Fruit fly (Drosophila melanogaster) whole organism, embryonic: ENCODE measurements around the gene CG7627.

Experiments used
- B-H2 ChIP-seq: fragments of 200-800 bp; sonication (Bioruptor generic); optimal IDR thresholded peaks from 2 replicates; lab custom pipeline; 2018; ENCODE audit warnings: missing biosample characterization, mild to moderate bottlenecking, missing genetic modification characterization
- CG10321 ChIP-seq: fragments of 200-800 bp; sonication (Bioruptor generic); IDR thresholded peaks from 2 replicates; pipeline ENCODE4 v1.3.6; 2022; ENCODE audit warnings: missing biosample characterization, missing genetic modification characterization
- CG11560 ChIP-seq: fragments of 200-800 bp; sonication (Bioruptor generic); IDR thresholded peaks from 3 replicates; pipeline ENCODE4 v1.3.6; 2022; ENCODE audit warnings: missing biosample characterization, missing genetic modification characterization
- CG12744 ChIP-seq: fragments of 200-800 bp; sonication (Bioruptor generic); optimal IDR thresholded peaks from 2 replicates; lab custom pipeline; 2016; ENCODE audit warnings: missing biosample characterization, missing genetic modification characterization
- CG12769 ChIP-seq: fragments of 200-800 bp; sonication (Bioruptor generic); optimal IDR thresholded peaks from 2 replicates; lab custom pipeline; 2019; ENCODE audit warnings: missing biosample characterization, mild to moderate bottlenecking, missing genetic modification characterization, moderate library complexity
- CG14965 ChIP-seq: fragments of 200-800 bp; sonication (Bioruptor generic); optimal IDR thresholded peaks from 2 replicates; lab custom pipeline; 2016; ENCODE audit warnings: missing biosample characterization, missing genetic modification characterization, borderline replicate concordance
- CG15601 ChIP-seq: fragments of 200-800 bp; sonication (Bioruptor generic); optimal IDR thresholded peaks from 3 replicates; lab custom pipeline; 2019; ENCODE audit warnings: missing biosample characterization, mild to moderate bottlenecking, missing genetic modification characterization, moderate library complexity
- CG16863 ChIP-seq: fragments of 200-800 bp; sonication (Bioruptor generic); optimal IDR thresholded peaks from 3 replicates; lab custom pipeline; 2016; ENCODE audit warnings: missing biosample characterization, missing genetic modification characterization
- CG17186 ChIP-seq: fragments of 200-800 bp; sonication (Bioruptor generic); optimal IDR thresholded peaks from 3 replicates; lab custom pipeline; 2017; ENCODE audit warnings: missing biosample characterization, missing genetic modification reagents, missing genetic modification characterization
- CG17359 ChIP-seq: fragments of 200-800 bp; sonication (Bioruptor generic); optimal IDR thresholded peaks from 3 replicates; lab custom pipeline; 2018; ENCODE audit warnings: missing biosample characterization, mild to moderate bottlenecking, missing genetic modification characterization, moderate library complexity
- CG17829 ChIP-seq: fragments of 200-800 bp; optimal IDR thresholded peaks from 2 replicates; lab custom pipeline; 2019; ENCODE audit warnings: missing biosample characterization, mild to moderate bottlenecking, missing genetic modification characterization, moderate library complexity
- CG1832 ChIP-seq: fragments of 200-800 bp; sonication (Bioruptor generic); optimal IDR thresholded peaks from 2 replicates; lab custom pipeline; 2017; ENCODE audit warnings: missing biosample characterization, mild to moderate bottlenecking, missing genetic modification characterization, inconsistent platforms
- CG2678 ChIP-seq: fragments of 200-800 bp; sonication (Bioruptor generic); optimal IDR thresholded peaks from 3 replicates; lab custom pipeline; 2019; ENCODE audit warnings: missing biosample characterization, mild to moderate bottlenecking, missing genetic modification characterization, moderate library complexity
- CG32532 ChIP-seq: fragments of 200-800 bp; sonication (Bioruptor generic); IDR thresholded peaks from 2 replicates; pipeline ENCODE4 v1.3.6; 2022; ENCODE audit warnings: missing biosample characterization, missing genetic modification characterization
- CG6175 ChIP-seq: fragments of 200-800 bp; sonication (Bioruptor generic); IDR thresholded peaks from 3 replicates; pipeline ENCODE4 v1.3.6; 2022; ENCODE audit warnings: missing biosample characterization, missing genetic modification characterization
- CG7271 ChIP-seq: fragments of 200-800 bp; sonication (Bioruptor generic); optimal IDR thresholded peaks from 2 replicates; lab custom pipeline; 2018; ENCODE audit warnings: missing biosample characterization, mild to moderate bottlenecking, missing genetic modification characterization, moderate library complexity
- CG7928 ChIP-seq: fragments of 200-800 bp; sonication (Bioruptor generic); optimal IDR thresholded peaks from 2 replicates; lab custom pipeline; 2017; ENCODE audit warnings: missing biosample characterization, mild to moderate bottlenecking, missing genetic modification characterization
- CG8281 ChIP-seq: fragments of 200-800 bp; sonication (Bioruptor generic); optimal IDR thresholded peaks from 2 replicates; lab custom pipeline; 2018; ENCODE audit warnings: missing biosample characterization, mild to moderate bottlenecking, missing genetic modification characterization, moderate library complexity
- CG8359 ChIP-seq: fragments of 200-800 bp; sonication (Bioruptor generic); optimal IDR thresholded peaks from 2 replicates; lab custom pipeline; 2017; ENCODE audit warnings: missing biosample characterization, mild to moderate bottlenecking, missing genetic modification characterization, borderline replicate concordance
- D19B ChIP-seq: fragments of 200-800 bp; sonication (Bioruptor generic); optimal IDR thresholded peaks from 2 replicates; lab custom pipeline; 2017; ENCODE audit warnings: missing biosample characterization, mild to moderate bottlenecking, missing genetic modification characterization
- Dll ChIP-seq: fragments of 200-800 bp; sonication (Bioruptor generic); IDR thresholded peaks from 4 replicates; pipeline ENCODE4 v1.3.6; 2022; ENCODE audit warnings: missing biosample characterization, missing genetic modification characterization; ENCODE audit not compliant: partially characterized antibody
- Doc3 ChIP-seq: fragments of 200-800 bp; sonication (Bioruptor generic); IDR thresholded peaks from 3 replicates; pipeline ENCODE4 v1.3.6; 2022; ENCODE audit warnings: missing biosample characterization, missing genetic modification characterization; ENCODE audit not compliant: partially characterized antibody
- Eip74EF ChIP-seq, 2 experiments: fragments of 200-800 bp in 1 of 2; fragments of >200 bp in 1 of 2; sonication (Bioruptor generic) in 1 of 2; optimal IDR thresholded peaks; 2 replicates each; lab custom pipeline; 2017 to 2019; ENCODE audit warnings: missing biosample characterization in 2 of 2, missing genetic modification characterization in 2 of 2, mild to moderate bottlenecking in 1 of 2, moderate library complexity in 1 of 2
- HHEX ChIP-seq: fragments of 200-800 bp; sonication (Bioruptor generic); optimal IDR thresholded peaks from 3 replicates; lab custom pipeline; 2017; ENCODE audit warnings: missing biosample characterization, mild to moderate bottlenecking, missing genetic modification characterization, missing genetic modification reagents
- Hmr ChIP-seq: fragments of 200-800 bp; sonication (Bioruptor generic); optimal IDR thresholded peaks from 3 replicates; lab custom pipeline; 2017; ENCODE audit warnings: mild to moderate bottlenecking, missing biosample characterization, missing genetic modification reagents, missing genetic modification characterization
- Hr78 ChIP-seq, 2 experiments: fragments of 200-800 bp in 1 of 2; fragments of >200 bp in 1 of 2; sonication (Bioruptor generic) in 1 of 2; optimal IDR thresholded peaks; 2 replicates each; lab custom pipeline; 2017 to 2019; ENCODE audit warnings: missing biosample characterization in 2 of 2, missing genetic modification characterization in 2 of 2, mild to moderate bottlenecking in 1 of 2, moderate library complexity in 1 of 2
- Lim3 ChIP-seq: fragments of 200-800 bp; sonication (Bioruptor generic); IDR thresholded peaks from 2 replicates; pipeline ENCODE4 v1.3.6; 2022; ENCODE audit warnings: missing biosample characterization, missing genetic modification characterization
- MTF-1 ChIP-seq: fragments of 200-800 bp; sonication (Bioruptor generic); optimal IDR thresholded peaks from 2 replicates; lab custom pipeline; 2018; ENCODE audit warnings: missing biosample characterization, mild to moderate bottlenecking, missing genetic modification characterization, borderline replicate concordance
- NK7.1 ChIP-seq: fragments of 200-800 bp; sonication (Bioruptor generic); optimal IDR thresholded peaks from 3 replicates; lab custom pipeline; 2016; ENCODE audit warnings: missing biosample characterization, missing genetic modification characterization
- Neu2 ChIP-seq: fragments of 200-800 bp; sonication (Bioruptor generic); optimal IDR thresholded peaks from 3 replicates; lab custom pipeline; 2016; ENCODE audit warnings: missing biosample characterization, missing genetic modification characterization, borderline replicate concordance
- Sry-δ ChIP-seq: fragments of 200-800 bp; sonication (Bioruptor generic); optimal IDR thresholded peaks from 2 replicates; lab custom pipeline; 2016; ENCODE audit warnings: missing biosample characterization, missing genetic modification characterization
- br ChIP-seq: fragments of >200 bp; optimal IDR thresholded peaks from 2 replicates; lab custom pipeline; 2017
- cwo ChIP-seq: fragments of 200-800 bp; sonication (Bioruptor generic); optimal IDR thresholded peaks from 3 replicates; lab custom pipeline; 2017; ENCODE audit warnings: missing biosample characterization, missing genetic modification characterization, mild to moderate bottlenecking, moderate library complexity, missing genetic modification reagents
- fd3F ChIP-seq: fragments of 200-800 bp; sonication (Bioruptor generic); optimal IDR thresholded peaks from 2 replicates; lab custom pipeline; 2018; ENCODE audit warnings: missing biosample characterization, mild to moderate bottlenecking, missing genetic modification characterization, moderate library complexity
- fd96Cb ChIP-seq: fragments of 200-800 bp; sonication (Bioruptor generic); optimal IDR thresholded peaks from 2 replicates; lab custom pipeline; 2018; ENCODE audit warnings: missing biosample characterization, mild to moderate bottlenecking, missing genetic modification characterization, moderate library complexity
- gem ChIP-seq: fragments of 200-800 bp; sonication (Bioruptor generic); optimal IDR thresholded peaks from 2 replicates; lab custom pipeline; 2019; ENCODE audit warnings: missing biosample characterization, mild to moderate bottlenecking, missing genetic modification characterization, moderate library complexity
- gfzf ChIP-seq: fragments of 200-800 bp; sonication (Bioruptor generic); optimal IDR thresholded peaks from 2 replicates; lab custom pipeline; 2016; ENCODE audit warnings: missing biosample characterization, mild to moderate bottlenecking, missing genetic modification characterization, moderate library complexity
- ham ChIP-seq: fragments of 200-800 bp; sonication (Bioruptor generic); IDR thresholded peaks from 2 replicates; pipeline ENCODE4 v1.3.6; 2022; ENCODE audit warnings: missing biosample characterization, missing genetic modification characterization
- kni ChIP-seq: fragments of 200-800 bp; sonication (Bioruptor generic); optimal IDR thresholded peaks from 3 replicates; lab custom pipeline; 2017; ENCODE audit warnings: mild to moderate bottlenecking, missing biosample characterization, missing genetic modification reagents, missing genetic modification characterization
- maf-S ChIP-seq: fragments of 200-800 bp; sonication (Bioruptor generic); optimal IDR thresholded peaks from 2 replicates; lab custom pipeline; 2016; ENCODE audit warnings: missing biosample characterization, missing genetic modification characterization
- nmo ChIP-seq: fragments of 200-800 bp; sonication (Bioruptor generic); optimal IDR thresholded peaks from 2 replicates; lab custom pipeline; 2018; ENCODE audit warnings: missing biosample characterization, mild to moderate bottlenecking, missing genetic modification characterization, moderate library complexity
- p53 ChIP-seq: fragments of 200-800 bp; sonication (Bioruptor generic); optimal IDR thresholded peaks from 2 replicates; lab custom pipeline; 2016; ENCODE audit warnings: missing biosample characterization, missing genetic modification characterization
- seq ChIP-seq: fragments of 200-800 bp; sonication (Bioruptor generic); IDR thresholded peaks from 2 replicates; pipeline ENCODE4 v1.3.6; 2022; ENCODE audit warnings: missing biosample characterization, missing genetic modification characterization
- sr ChIP-seq: fragments of 200-800 bp; sonication (Bioruptor generic); IDR thresholded peaks from 3 replicates; pipeline ENCODE4 v1.3.6; 2022; ENCODE audit warnings: missing biosample characterization, missing genetic modification characterization
- tgo ChIP-seq: fragments of 200-800 bp; sonication (Bioruptor generic); IDR thresholded peaks from 3 replicates; pipeline ENCODE4 v1.3.6; 2022; ENCODE audit warnings: missing biosample characterization, missing genetic modification characterization
- tio ChIP-seq: fragments of 200-800 bp; sonication (Bioruptor generic); optimal IDR thresholded peaks from 2 replicates; lab custom pipeline; 2017; ENCODE audit warnings: missing biosample characterization, missing genetic modification characterization, inconsistent platforms
- tll ChIP-seq, 2 experiments: fragments of 200-800 bp in 1 of 2; fragments of >200 bp in 1 of 2; sonication (Bioruptor generic) in 1 of 2; optimal IDR thresholded peaks; 2 replicates each; lab custom pipeline; 2017 to 2019; ENCODE audit warnings: missing biosample characterization in 2 of 2, missing genetic modification characterization in 2 of 2, mild to moderate bottlenecking in 1 of 2, moderate library complexity in 1 of 2
- tup ChIP-seq: fragments of 200-800 bp; sonication (Bioruptor generic); optimal IDR thresholded peaks from 2 replicates; lab custom pipeline; 2016; ENCODE audit warnings: missing biosample characterization, mild to moderate bottlenecking, missing genetic modification characterization, moderate library complexity
- wor ChIP-seq: fragments of 200-800 bp; sonication (Bioruptor generic); IDR thresholded peaks from 2 replicates; pipeline ENCODE4 v1.3.6; 2022; ENCODE audit warnings: missing biosample characterization, missing genetic modification characterization

The CG7627 gene

DNA sequence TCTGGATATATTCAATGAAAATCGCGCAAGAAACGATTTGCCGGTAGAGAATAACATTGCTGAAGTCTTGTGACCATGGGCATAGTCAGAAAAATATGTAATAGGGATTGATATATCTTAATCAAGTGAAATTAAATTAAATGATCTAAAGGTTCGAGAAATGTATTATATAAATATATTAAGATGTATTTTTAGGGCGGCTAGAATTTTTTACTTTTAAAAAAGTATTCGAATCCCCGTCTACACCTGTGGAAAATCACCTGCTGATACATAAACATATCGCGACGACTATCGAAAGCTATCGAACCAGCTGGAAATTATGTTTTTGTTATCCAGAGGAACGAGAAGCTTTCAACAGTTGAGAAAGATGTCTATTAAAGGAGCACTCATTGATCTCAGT lies 14.4 kb upstream of the CG7627 start, which contains the start of the genes CG13390 and CG17294 (continued):
- peak; percentile 100 for TF ChIP-seq CG32532 (GFP tag; lab: Robert Waterston, UW)
- peak; percentile 100 for TF ChIP-seq tgo
- TF ChIP-seq kni = peak; percentile 97
- TF ChIP-seq CG6175 (GFP tag; lab: Robert Waterston, UW) = peak; percentile 99
- peak; percentile 98 for TF ChIP-seq Lim3 (GFP tag; lab: Robert Waterston, UW)
- TF ChIP-seq CG2678 (tag; lab: Kevin White, UChicago) = peak; percentile 100
- TF ChIP-seq sr (GFP tag; lab: Robert Waterston, UW) = peak; percentile 98
- peak; percentile 92 for TF ChIP-seq NK7.1 (GFP tag; lab: Kevin White, UChicago)
- peak; percentile 96 for TF ChIP-seq CG8281 (tag; lab: Kevin White, UChicago)
- TF ChIP-seq maf-S = peak; percentile 94
- peak; percentile 100 for TF ChIP-seq fd3F
- TF ChIP-seq Eip74EF (GFP tag; optimal IDR thresholded peaks at IDR 0.05; lab: Kevin White, UChicago) = peak in 1 of 2 experiments; percentile 100
- peak; percentile 99 for TF ChIP-seq CG12769
- peak; percentile 75 for TF ChIP-seq Doc3
- peak; percentile 99 for TF ChIP-seq MTF-1 (GFP tag; lab: Kevin White, UChicago)
- TF ChIP-seq seq = peak; percentile 99
- peak; percentile 100 for TF ChIP-seq fd96Cb (tag; lab: Kevin White, UChicago)
- peak; percentile 94 for TF ChIP-seq CG17186 (GFP tag; lab: Kevin White, UChicago)
- peak; percentile 23 for TF ChIP-seq p53 (GFP tag; lab: Kevin White, UChicago)
- TF ChIP-seq CG7271 (tag; lab: Kevin White, UChicago) = peak; percentile 99
- peak; percentile 95 for TF ChIP-seq CG11560 (tag; lab: Robert Waterston, UW)
- TF ChIP-seq CG12744 (GFP tag; lab: Kevin White, UChicago) = peak; percentile 96
- peak; percentile 36 for TF ChIP-seq Neu2 (GFP tag; lab: Kevin White, UChicago)
- peak; percentile 2 for TF ChIP-seq CG1832
- peak; percentile 99 for TF ChIP-seq wor (GFP tag; lab: Robert Waterston, UW)
- TF ChIP-seq CG8359 (GFP tag; lab: Kevin White, UChicago) = peak; percentile 95
- peak; percentile 63 for TF ChIP-seq Sry-δ
- TF ChIP-seq tio (GFP tag; lab: Kevin White, UChicago) = peak; percentile 98
- TF ChIP-seq CG14965 = peak; percentile 37
- peak; percentile 100 for TF ChIP-seq HHEX (GFP tag; lab: Kevin White, UChicago)
- TF ChIP-seq nmo (GFP tag; lab: Kevin White, UChicago) = peak; percentile 100
- peak; percentile 100 for TF ChIP-seq gem (tag; lab: Kevin White, UChicago)
- TF ChIP-seq gfzf = no peak
- TF ChIP-seq CG17359 (tag; lab: Kevin White, UChicago) = peak; percentile 100
- peak; percentile 92 for TF ChIP-seq CG16863
- TF ChIP-seq D19B (GFP tag; lab: Kevin White, UChicago) = peak; percentile 97
- no peak for TF ChIP-seq br (lab: Kevin White, UChicago)
- peak; percentile 86 for TF ChIP-seq Dll
- peak; percentile 99 for TF ChIP-seq ham (GFP tag; lab: Robert Waterston, UW)
- peak; percentile 100 for TF ChIP-seq CG17829 (tag; lab: Kevin White, UChicago)
- TF ChIP-seq tll (GFP tag; optimal IDR thresholded peaks at IDR 0.05; lab: Kevin White, UChicago) = peak in 1 of 2 experiments; percentile 84
- TF ChIP-seq CG10321 (GFP tag; lab: Robert Waterston, UW) = peak; percentile 90
- TF ChIP-seq B-H2 (GFP tag; lab: Kevin White, UChicago) = peak; percentile 99
- TF ChIP-seq Hmr (GFP tag; lab: Kevin White, UChicago) = peak; percentile 100
- TF ChIP-seq Hr78 (GFP tag; optimal IDR thresholded peaks at IDR 0.05; lab: Kevin White, UChicago) = peak in 1 of 2 experiments; percentile 97
- TF ChIP-seq tup (GFP tag; lab: Kevin White, UChicago) = peak; percentile 98
- peak; percentile 99 for TF ChIP-seq CG15601 (tag; lab: Kevin White, UChicago)
- TF ChIP-seq cwo = peak; percentile 99
- peak; percentile 87 for TF ChIP-seq CG7928 (GFP tag; lab: Kevin White, UChicago)
